Worm (Caenorhabditis elegans) whole organism, young adult: ENCODE data around the gene cht-2.

Source experiments
- B0336.3 ChIP-seq: fragments of 200-800 bp; sonication (Bioruptor generic); IDR thresholded peaks from 2 replicates; pipeline ENCODE4 v1.3.6; 2022; ENCODE audit warnings: missing genetic modification characterization, missing compliant biosample characterization
- C17E4.6 ChIP-seq: fragments of 200-800 bp; sonication (Bioruptor generic); IDR thresholded peaks from 2 replicates; pipeline ENCODE4 v1.3.6; 2022; ENCODE audit warnings: missing genetic modification reagents, missing genetic modification characterization, missing compliant biosample characterization
- D2030.7 ChIP-seq: fragments of 200-800 bp; sonication (Bioruptor generic); IDR thresholded peaks from 2 replicates; pipeline ENCODE4 v1.3.6; 2022; ENCODE audit warnings: missing genetic modification reagents, missing genetic modification characterization, missing compliant biosample characterization
- F23B12.7 ChIP-seq: sonication (generic microtip); optimal IDR thresholded peaks from 2 replicates; lab custom pipeline; 2017; ENCODE audit warnings: missing genetic modification characterization, mild to moderate bottlenecking, missing compliant biosample characterization, antibody characterized with exemption, moderate library complexity; ENCODE audit not compliant: insufficient read depth
- F33H1.4 ChIP-seq: fragments of 200-800 bp; sonication (Bioruptor generic); IDR thresholded peaks from 2 replicates; pipeline ENCODE4 v1.3.6; 2022; ENCODE audit warnings: missing genetic modification reagents, missing genetic modification characterization, missing compliant biosample characterization
- F39B2.1 ChIP-seq: fragments of 200-800 bp; sonication (Bioruptor generic); IDR thresholded peaks from 2 replicates; pipeline ENCODE4 v1.3.6; 2022; ENCODE audit warnings: missing genetic modification reagents, missing genetic modification characterization, missing compliant biosample characterization
- T07F8.4 ChIP-seq: sonication (generic microtip); optimal IDR thresholded peaks from 2 replicates; lab custom pipeline; 2016; ENCODE audit warnings: mild to moderate bottlenecking, missing genetic modification characterization, moderate library complexity, missing compliant biosample characterization
- Y79H2A.3 ChIP-seq: fragments of 200-800 bp; sonication (Bioruptor generic); conservative IDR thresholded peaks from 2 replicates; pipeline ENCODE4 v1.3.6; 2022; ENCODE audit warnings: missing genetic modification reagents, missing genetic modification characterization, missing compliant biosample characterization
- ZK185.1 ChIP-seq: sonication (generic microtip); optimal IDR thresholded peaks from 2 replicates; lab custom pipeline; 2016; ENCODE audit warnings: mild to moderate bottlenecking, missing genetic modification characterization, missing compliant biosample characterization; ENCODE audit not compliant: poor library complexity, severe bottlenecking
- akir-1 ChIP-seq: fragments of 200-800 bp; sonication (Bioruptor generic); optimal IDR thresholded peaks from 2 replicates; lab custom pipeline; 2018; ENCODE audit warnings: mild to moderate bottlenecking, missing genetic modification characterization, moderate library complexity, missing compliant biosample characterization
- ama-1 ChIP-seq, 3 experiments: fragments of 150-350 bp in 1 of 3; sonication (generic microtip) in 2 of 3; optimal IDR thresholded peaks; 2 replicates each; lab custom pipeline; 2014 to 2018; ENCODE audit warnings: missing biosample characterization in 2 of 3, missing genetic modification characterization in 2 of 3, missing genetic modification reagents in 2 of 3
- aptf-2 ChIP-seq: fragments of 200-800 bp; sonication (Bioruptor generic); conservative IDR thresholded peaks from 2 replicates; pipeline ENCODE4 v1.3.6; 2022; ENCODE audit warnings: missing genetic modification reagents, missing genetic modification characterization, missing compliant biosample characterization
- aptf-3 ChIP-seq: fragments of 200-800 bp; sonication (Bioruptor generic); IDR thresholded peaks from 2 replicates; pipeline ENCODE4 v1.3.6; 2022; ENCODE audit warnings: missing genetic modification characterization, missing compliant biosample characterization
- athp-1 ChIP-seq: sonication (generic microtip); optimal IDR thresholded peaks from 2 replicates; lab custom pipeline; 2017; ENCODE audit warnings: mild to moderate bottlenecking, missing genetic modification characterization, missing compliant biosample characterization
- attf-5 ChIP-seq: fragments of 200-800 bp; sonication (Bioruptor generic); optimal IDR thresholded peaks from 2 replicates; lab custom pipeline; 2018; ENCODE audit warnings: mild to moderate bottlenecking, missing genetic modification characterization, missing compliant biosample characterization
- attf-6 ChIP-seq: fragments of 200-800 bp; sonication (Bioruptor generic); IDR thresholded peaks from 2 replicates; pipeline ENCODE4 v1.3.6; 2022; ENCODE audit warnings: missing genetic modification reagents, missing genetic modification characterization, missing compliant biosample characterization
- bed-1 ChIP-seq: fragments of 200-800 bp; sonication (Bioruptor generic); IDR thresholded peaks from 2 replicates; pipeline ENCODE4 v1.3.6; 2022; ENCODE audit warnings: missing genetic modification reagents, missing genetic modification characterization, missing compliant biosample characterization
- bed-2 ChIP-seq: fragments of 200-800 bp; sonication (Bioruptor generic); IDR thresholded peaks from 2 replicates; pipeline ENCODE4 v1.3.6; 2022; ENCODE audit warnings: missing genetic modification reagents, missing genetic modification characterization, missing compliant biosample characterization
- ccch-3 ChIP-seq: fragments of 200-800 bp; sonication (Bioruptor generic); optimal IDR thresholded peaks from 2 replicates; lab custom pipeline; 2018; ENCODE audit warnings: mild to moderate bottlenecking, missing genetic modification characterization, missing compliant biosample characterization
- ceh-100 ChIP-seq: fragments of 200-800 bp; sonication (Bioruptor generic); IDR thresholded peaks from 2 replicates; pipeline ENCODE4 v1.3.6; 2022; ENCODE audit warnings: missing genetic modification reagents, missing genetic modification characterization, missing compliant biosample characterization
- ceh-40 ChIP-seq: fragments of 200-800 bp; sonication (Bioruptor generic); IDR thresholded peaks from 2 replicates; pipeline ENCODE4 v1.3.6; 2022; ENCODE audit warnings: missing genetic modification characterization, missing compliant biosample characterization
- ceh-58 ChIP-seq: fragments of 200-800 bp; sonication (Bioruptor generic); IDR thresholded peaks from 2 replicates; pipeline ENCODE4 v1.3.6; 2022; ENCODE audit warnings: missing genetic modification characterization, missing compliant biosample characterization
- dox-1 ChIP-seq: fragments of 200-800 bp; sonication (Bioruptor generic); IDR thresholded peaks from 2 replicates; pipeline ENCODE4 v1.3.6; 2022; ENCODE audit warnings: missing genetic modification reagents, missing genetic modification characterization, missing compliant biosample characterization
- dpl-1 ChIP-seq: fragments of 150-350 bp; optimal IDR thresholded peaks from 2 replicates; lab custom pipeline; 2014; ENCODE audit warnings: missing biosample characterization, missing genetic modification reagents, missing genetic modification characterization
- egrh-3 ChIP-seq: fragments of 200-800 bp; sonication (Bioruptor generic); IDR thresholded peaks from 2 replicates; pipeline ENCODE4 v1.3.6; 2022; ENCODE audit warnings: missing genetic modification reagents, missing genetic modification characterization, missing compliant biosample characterization
- ets-4 ChIP-seq: fragments of 200-800 bp; sonication (Bioruptor generic); optimal IDR thresholded peaks from 2 replicates; lab custom pipeline; 2018; ENCODE audit warnings: mild to moderate bottlenecking, missing genetic modification characterization, missing compliant biosample characterization
- fkh-3 ChIP-seq: sonication (generic microtip); optimal IDR thresholded peaks from 2 replicates; lab custom pipeline; 2016; ENCODE audit warnings: mild to moderate bottlenecking, missing genetic modification characterization, missing compliant biosample characterization
- gei-17 ChIP-seq: fragments of 200-800 bp; sonication (Bioruptor generic); optimal IDR thresholded peaks from 2 replicates; lab custom pipeline; 2018; ENCODE audit warnings: mild to moderate bottlenecking, missing genetic modification characterization, missing compliant biosample characterization
- him-1 ChIP-seq: sonication (generic microtip); optimal IDR thresholded peaks from 2 replicates; lab custom pipeline; 2016; ENCODE audit warnings: missing genotype, missing genetic modification reagents, missing genetic modification characterization, missing compliant biosample characterization
- hmg-20 ChIP-seq: fragments of 200-800 bp; sonication (Bioruptor generic); IDR thresholded peaks from 2 replicates; pipeline ENCODE4 v1.3.6; 2022; ENCODE audit warnings: missing genetic modification reagents, missing genetic modification characterization, missing compliant biosample characterization
- hsf-1 ChIP-seq: fragments of 200-800 bp; sonication (Bioruptor generic); IDR thresholded peaks from 2 replicates; pipeline ENCODE4 v1.3.6; 2022; ENCODE audit warnings: missing genetic modification reagents, missing genetic modification characterization, missing compliant biosample characterization
- lag-1 ChIP-seq: fragments of 200-800 bp; sonication (Bioruptor generic); IDR thresholded peaks from 2 replicates; pipeline ENCODE4 v1.3.6; 2022; ENCODE audit warnings: missing genetic modification reagents, missing genetic modification characterization, missing compliant biosample characterization
- let-526 ChIP-seq: fragments of 200-800 bp; sonication (Bioruptor generic); IDR thresholded peaks from 2 replicates; pipeline ENCODE4 v1.3.6; 2022; ENCODE audit warnings: missing genetic modification reagents, missing genetic modification characterization, missing compliant biosample characterization
- let-607 ChIP-seq, 2 experiments: fragments of 200-800 bp in 1 of 2; sonication (Bioruptor generic) in 1 of 2; sonication (generic microtip) in 1 of 2; optimal IDR thresholded peaks; 2 replicates each; lab custom pipeline; 2016 to 2018; ENCODE audit warnings: mild to moderate bottlenecking in 2 of 2, missing compliant biosample characterization in 2 of 2, missing genetic modification characterization in 2 of 2, moderate library complexity in 2 of 2, missing genotype in 1 of 2
- lin-54 ChIP-seq: fragments of 200-800 bp; sonication (Bioruptor generic); optimal IDR thresholded peaks from 2 replicates; lab custom pipeline; 2018; ENCODE audit warnings: mild to moderate bottlenecking, missing genetic modification characterization, missing compliant biosample characterization
- lsl-1 ChIP-seq: fragments of 200-800 bp; sonication (Bioruptor generic); optimal IDR thresholded peaks from 2 replicates; lab custom pipeline; 2018; ENCODE audit warnings: mild to moderate bottlenecking, missing genetic modification characterization, moderate library complexity, missing compliant biosample characterization
- lsy-27 ChIP-seq: sonication (generic microtip); optimal IDR thresholded peaks from 2 replicates; lab custom pipeline; 2017; ENCODE audit warnings: missing genetic modification characterization, mild to moderate bottlenecking, missing compliant biosample characterization, antibody characterized with exemption, missing genotype, borderline replicate concordance; ENCODE audit not compliant: insufficient read depth
- madf-3 ChIP-seq: fragments of 200-800 bp; sonication (Bioruptor generic); IDR thresholded peaks from 2 replicates; pipeline ENCODE4 v1.3.6; 2022; ENCODE audit warnings: missing genetic modification reagents, missing genetic modification characterization, missing compliant biosample characterization
- madf-6 ChIP-seq: fragments of 200-800 bp; sonication (Bioruptor generic); IDR thresholded peaks from 2 replicates; pipeline ENCODE4 v1.3.6; 2022; ENCODE audit warnings: missing genetic modification reagents, missing genetic modification characterization, missing compliant biosample characterization
- madf-8 ChIP-seq: fragments of 200-800 bp; sonication (Bioruptor generic); conservative IDR thresholded peaks from 2 replicates; pipeline ENCODE4 v1.3.6; 2022; ENCODE audit warnings: missing genetic modification reagents, missing genetic modification characterization, missing compliant biosample characterization
- mes-4 ChIP-seq: sonication (generic microtip); optimal IDR thresholded peaks from 2 replicates; lab custom pipeline; 2016; ENCODE audit warnings: missing genotype, missing genetic modification characterization, missing compliant biosample characterization
- nfya-2 ChIP-seq: fragments of 200-800 bp; sonication (Bioruptor generic); IDR thresholded peaks from 2 replicates; pipeline ENCODE4 v1.3.6; 2022; ENCODE audit warnings: missing genetic modification reagents, missing genetic modification characterization, missing compliant biosample characterization
- snpc-1.1 ChIP-seq: sonication (generic microtip); optimal IDR thresholded peaks from 2 replicates; lab custom pipeline; 2017; ENCODE audit warnings: missing genetic modification characterization, mild to moderate bottlenecking, missing compliant biosample characterization, antibody characterized with exemption, moderate library complexity, missing genotype, missing genetic modification reagents; ENCODE audit not compliant: insufficient read depth
- snpc-1.3 ChIP-seq: sonication (generic microtip); optimal IDR thresholded peaks from 2 replicates; lab custom pipeline; 2017; ENCODE audit warnings: missing genetic modification characterization, mild to moderate bottlenecking, missing compliant biosample characterization, antibody characterized with exemption, moderate library complexity, missing genotype, missing genetic modification reagents; ENCODE audit not compliant: insufficient read depth
- snpc-4 ChIP-seq, 5 experiments: fragments of 150-350 bp in 1 of 5; sonication (generic microtip) in 4 of 5; optimal IDR thresholded peaks; 2 replicates each; lab custom pipeline; 2014 to 2018; ENCODE audit warnings: missing genetic modification characterization in 5 of 5, missing biosample characterization in 3 of 5, antibody characterized with exemption in 2 of 5, mild to moderate bottlenecking in 2 of 5, missing compliant biosample characterization in 2 of 5, missing genotype in 2 of 5, moderate library complexity in 2 of 5, missing genetic modification reagents in 1 of 5
- sptf-2 ChIP-seq: fragments of 200-800 bp; sonication (Bioruptor generic); optimal IDR thresholded peaks from 2 replicates; lab custom pipeline; 2018; ENCODE audit warnings: mild to moderate bottlenecking, missing genetic modification characterization, missing compliant biosample characterization
- ztf-18 ChIP-seq: sonication (generic microtip); optimal IDR thresholded peaks from 2 replicates; lab custom pipeline; 2016; ENCODE audit warnings: missing genotype, mild to moderate bottlenecking, missing genetic modification characterization, missing compliant biosample characterization

Gene cht-2

DNA sequence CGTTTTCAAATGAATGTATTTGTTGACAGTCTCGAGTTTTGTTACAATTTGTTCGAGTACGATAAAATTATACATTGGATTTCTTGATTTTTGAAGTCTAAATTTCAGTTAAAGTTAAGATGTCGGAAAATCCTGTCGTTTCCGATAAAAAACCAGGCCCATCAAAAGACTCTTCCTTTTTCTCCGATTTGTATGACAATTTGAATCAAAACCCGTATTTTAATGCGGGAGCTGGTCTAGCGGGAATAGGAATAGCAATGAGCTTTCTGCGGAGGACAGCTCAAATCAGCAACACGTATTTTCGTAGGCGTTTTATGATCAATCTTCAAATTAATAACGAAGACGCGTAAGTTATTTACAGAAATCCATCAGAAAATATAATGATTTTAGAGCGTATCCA is 50.3 kb downstream of the cht-2 start, which contains the start of gene bcs-1 (continued):
- TF ChIP-seq ccch-3 (GFP tag; lab: Kevin White, UChicago) (no peak), lsl-1 (GFP tag; lab: Kevin White, UChicago) (peak; percentile 26), B0336.3 (GFP tag; lab: Robert Waterston, UW) (peak; percentile 52; the same call in 1 of the 2 replicates), lin-54 (peak; percentile 10), ceh-100 (GFP tag; lab: Robert Waterston, UW) (0 out of 2 replicates have a peak, but pooled peaks have one; percentile 8), hsf-1 (GFP tag; lab: Robert Waterston, UW) (no peak), ceh-40 (GFP tag; lab: Robert Waterston, UW) (no peak), T07F8.4 (tag; lab: Kevin White, UChicago) (no peak), gei-17 (GFP tag; lab: Kevin White, UChicago) (no peak), F33H1.4 (peak; percentile 19), Y79H2A.3 (GFP tag; lab: Robert Waterston, UW) (no peak), D2030.7 (no peak), bed-1 (GFP tag; lab: Robert Waterston, UW) (no peak), him-1 (no peak), madf-6 (GFP tag; lab: Robert Waterston, UW) (peak; percentile 70; the same call in 1 of the 2 replicates), C17E4.6 (0 out of 2 replicates have a peak, but pooled peaks have one; percentile 14), snpc-1.3 (tag; lab: Kevin White, UChicago) (no peak), lag-1 (GFP tag; lab: Robert Waterston, UW) (no peak), egrh-3 (GFP tag; lab: Robert Waterston, UW) (no peak), ztf-18 (tag; lab: Kevin White, UChicago) (no peak), nfya-2 (GFP tag; lab: Robert Waterston, UW) (no peak), ZK185.1 (tag; lab: Kevin White, UChicago) (no peak), akir-1 (GFP tag; lab: Kevin White, UChicago) (no peak), madf-3 (GFP tag; lab: Robert Waterston, UW) (0 out of 2 replicates have a peak, but pooled peaks have one; percentile 67), snpc-4 (GFP tag; optimal IDR thresholded peaks at IDR 0.05; lab: Kevin White, UChicago) (peak; percentile 28), snpc-4 (tag; optimal IDR thresholded peaks at IDR 0.05; lab: Kevin White, UChicago) (no peak), F23B12.7 (tag; lab: Kevin White, UChicago) (no peak), fkh-3 (no peak), let-607 (tag; optimal IDR thresholded peaks at IDR 0.05; lab: Kevin White, UChicago) (no peak), F39B2.1 (GFP tag; lab: Robert Waterston, UW) (0 out of 2 replicates have a peak, but pooled peaks have one; percentile 44), sptf-2 (GFP tag; lab: Kevin White, UChicago) (no peak), dpl-1 (no peak), attf-6 (GFP tag; lab: Robert Waterston, UW) (peak; percentile 42), ama-1 (optimal IDR thresholded peaks at IDR 0.05; lab: Kevin White, UChicago) (no peak), ama-1 (GFP tag; optimal IDR thresholded peaks at IDR 0.05; lab: Kevin White, UChicago) (no peak), snpc-1.1 (tag; lab: Kevin White, UChicago) (peak; percentile 36), lsy-27 (tag; lab: Kevin White, UChicago) (no peak), attf-5 (GFP tag; lab: Kevin White, UChicago) (no peak)

DNA sequence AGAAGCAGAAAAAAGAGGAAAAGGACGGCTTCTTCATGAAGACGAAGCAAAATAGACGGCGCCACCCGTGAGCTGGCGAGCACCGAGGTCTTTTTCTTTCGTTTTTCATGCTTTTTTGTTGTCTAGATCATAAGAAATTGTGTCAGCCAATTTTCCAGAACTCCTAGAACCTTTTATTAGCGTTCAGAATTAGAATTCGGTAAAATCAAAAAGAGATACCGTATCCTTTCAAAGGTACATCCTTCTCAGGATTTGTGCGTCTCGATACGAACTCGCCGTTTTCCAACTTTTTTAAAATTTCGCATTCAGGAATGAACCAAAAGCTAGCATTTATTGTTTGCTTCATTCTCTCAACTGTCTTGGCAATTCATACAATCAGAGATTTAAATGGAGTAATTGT is 52.3 kb downstream of the cht-2 start, which contains the start of gene F54C9.7:
Gene F54C9.7, plus strand, starts transcription at position 301 of the 400 bp plus-strand sequence.
- no peak for TF ChIP-seq bed-2 (GFP tag; lab: Robert Waterston, UW)
- no peak for TF ChIP-seq hmg-20 (GFP tag; lab: Robert Waterston, UW)
- TF ChIP-seq mes-4 (tag; lab: Kevin White, UChicago), result no peak
- no peak for TF ChIP-seq hsf-1 (GFP tag; lab: Robert Waterston, UW)
- no peak for TF ChIP-seq let-526 (GFP tag; lab: Robert Waterston, UW)
- TF ChIP-seq lsl-1 (GFP tag; lab: Kevin White, UChicago), result no peak
- no peak for TF ChIP-seq athp-1 (tag; lab: Kevin White, UChicago)
- TF ChIP-seq dox-1 (GFP tag; lab: Robert Waterston, UW), result no peak
- no peak for TF ChIP-seq madf-8
- TF ChIP-seq ceh-58 (GFP tag; lab: Robert Waterston, UW), result no peak
- no peak for TF ChIP-seq ets-4 (GFP tag; lab: Kevin White, UChicago)
- no peak for TF ChIP-seq aptf-2
- no peak for TF ChIP-seq ama-1 (optimal IDR thresholded peaks at IDR 0.05; lab: Kevin White, UChicago)
- no peak for TF ChIP-seq ama-1 (GFP tag; optimal IDR thresholded peaks at IDR 0.05; lab: Kevin White, UChicago)
- TF ChIP-seq aptf-3 (GFP tag; lab: Robert Waterston, UW), result no peak
